Worm (Caenorhabditis elegans) whole organism, L3 larva: Measurements from ENCODE around the gene che-2.

Experiments used
- R02D3.7 ChIP-seq: fragments of 150-350 bp; optimal IDR thresholded peaks from 2 replicates; lab custom pipeline; 2014; ENCODE audit warnings: missing biosample characterization, missing genetic modification characterization
- ZK546.5 ChIP-seq: sonication (generic microtip); optimal IDR thresholded peaks from 2 replicates; lab custom pipeline; 2017; ENCODE audit warnings: missing biosample characterization, missing genetic modification characterization
- ceh-28 ChIP-seq: fragments of 150-350 bp; optimal IDR thresholded peaks from 2 replicates; lab custom pipeline; 2014; ENCODE audit warnings: missing biosample characterization, missing genetic modification reagents, missing genetic modification characterization
- ceh-9 ChIP-seq: sonication (generic microtip); optimal IDR thresholded peaks from 2 replicates; lab custom pipeline; 2018; ENCODE audit warnings: missing biosample characterization, missing genetic modification characterization
- egl-5 ChIP-seq: fragments of 150-350 bp; optimal IDR thresholded peaks from 2 replicates; lab custom pipeline; 2017; ENCODE audit warnings: missing biosample characterization, missing genetic modification reagents, missing genetic modification characterization, inconsistent platforms
- elt-1 ChIP-seq: fragments of 150-350 bp; optimal IDR thresholded peaks from 2 replicates; lab custom pipeline; 2014; ENCODE audit warnings: missing biosample characterization, missing genetic modification characterization
- elt-2 ChIP-seq: sonication (generic microtip); optimal IDR thresholded peaks from 2 replicates; lab custom pipeline; 2016; ENCODE audit warnings: missing genetic modification reagents, mild to moderate bottlenecking, missing genetic modification characterization, missing compliant biosample characterization
- elt-3 ChIP-seq, 3 experiments: fragments of 150-350 bp in 1 of 3; sonication (generic microtip) in 2 of 3; optimal IDR thresholded peaks; 2 replicates in 2 of 3; 4 replicates in 1 of 3; lab custom pipeline; 2014 to 2017; ENCODE audit warnings: missing biosample characterization in 3 of 3, missing genetic modification characterization in 3 of 3
- eor-1 ChIP-seq, 2 experiments: fragments of 150-350 bp; optimal IDR thresholded peaks; 2 replicates each; lab custom pipeline; 2014 to 2018; ENCODE audit warnings: missing biosample characterization in 2 of 2, missing genetic modification characterization in 2 of 2
- fkh-2 ChIP-seq: fragments of 150-350 bp; optimal IDR thresholded peaks from 2 replicates; lab custom pipeline; 2014; ENCODE audit warnings: missing biosample characterization, missing genetic modification reagents, missing genetic modification characterization
- fos-1 ChIP-seq: fragments of 150-350 bp; optimal IDR thresholded peaks from 2 replicates; lab custom pipeline; 2014; ENCODE audit warnings: missing biosample characterization, missing genetic modification characterization
- hmg-11 ChIP-seq: sonication (generic microtip); optimal IDR thresholded peaks from 2 replicates; lab custom pipeline; 2016; ENCODE audit warnings: missing genetic modification characterization, missing compliant biosample characterization
- jun-1 ChIP-seq: fragments of 150-350 bp; optimal IDR thresholded peaks from 2 replicates; lab custom pipeline; 2014; ENCODE audit warnings: missing biosample characterization, missing genetic modification reagents, missing genetic modification characterization
- lin-15B ChIP-seq: fragments of 150-350 bp; optimal IDR thresholded peaks from 2 replicates; lab custom pipeline; 2014; ENCODE audit warnings: missing biosample characterization, missing genetic modification characterization
- lin-39 ChIP-seq: fragments of 150-350 bp; optimal IDR thresholded peaks from 2 replicates; lab custom pipeline; 2018; ENCODE audit warnings: missing biosample characterization, missing genetic modification reagents, missing genetic modification characterization
- lsy-12 ChIP-seq: sonication (generic microtip); optimal IDR thresholded peaks from 2 replicates; lab custom pipeline; 2016; ENCODE audit warnings: mild to moderate bottlenecking, missing genetic modification characterization, missing compliant biosample characterization
- mdl-1 ChIP-seq: fragments of 150-350 bp; optimal IDR thresholded peaks from 2 replicates; lab custom pipeline; 2014; ENCODE audit warnings: missing biosample characterization, missing genetic modification characterization
- nhr-11 ChIP-seq: fragments of 150-350 bp; optimal IDR thresholded peaks from 2 replicates; lab custom pipeline; 2014; ENCODE audit warnings: missing biosample characterization, missing genetic modification characterization
- nhr-23 ChIP-seq: fragments of 150-350 bp; optimal IDR thresholded peaks from 2 replicates; lab custom pipeline; 2014; ENCODE audit warnings: missing biosample characterization, missing genetic modification reagents, missing genetic modification characterization
- nhr-237 ChIP-seq: fragments of 150-350 bp; optimal IDR thresholded peaks from 2 replicates; lab custom pipeline; 2014; ENCODE audit warnings: missing biosample characterization, missing genetic modification characterization
- nhr-25 ChIP-seq: sonication (generic microtip); optimal IDR thresholded peaks from 2 replicates; lab custom pipeline; 2017; ENCODE audit warnings: missing biosample characterization, missing genetic modification characterization
- nhr-43 ChIP-seq: sonication (generic microtip); optimal IDR thresholded peaks from 2 replicates; lab custom pipeline; 2016; ENCODE audit warnings: mild to moderate bottlenecking, missing genetic modification characterization, missing compliant biosample characterization; ENCODE audit not compliant: poor library complexity, severe bottlenecking
- nhr-67 ChIP-seq: fragments of 150-350 bp; optimal IDR thresholded peaks from 2 replicates; lab custom pipeline; 2014; ENCODE audit warnings: missing biosample characterization, missing genetic modification characterization
- nhr-77 ChIP-seq: fragments of 150-350 bp; optimal IDR thresholded peaks from 2 replicates; lab custom pipeline; 2014; ENCODE audit warnings: missing biosample characterization, missing genetic modification characterization
- pha-4 ChIP-seq: fragments of 150-350 bp; optimal IDR thresholded peaks from 2 replicates; lab custom pipeline; 2014; ENCODE audit warnings: missing biosample characterization, missing genetic modification reagents, missing genetic modification characterization
- pqm-1 ChIP-seq: fragments of 150-350 bp; optimal IDR thresholded peaks from 2 replicates; lab custom pipeline; 2017; ENCODE audit warnings: missing biosample characterization, missing genetic modification characterization, inconsistent platforms
- sea-2 ChIP-seq: fragments of 150-350 bp; sonication (generic microtip); optimal IDR thresholded peaks from 4 replicates; lab custom pipeline; 2014; ENCODE audit warnings: missing biosample characterization, missing genetic modification reagents, missing genetic modification characterization
- skn-1 ChIP-seq: fragments of 150-350 bp; optimal IDR thresholded peaks from 2 replicates; lab custom pipeline; 2014; ENCODE audit warnings: missing biosample characterization, missing genetic modification characterization
- tbx-2 ChIP-seq: sonication (generic microtip); optimal IDR thresholded peaks from 2 replicates; lab custom pipeline; 2016; ENCODE audit warnings: mild to moderate bottlenecking, missing genetic modification characterization, missing compliant biosample characterization
- unc-39 ChIP-seq: sonication (generic microtip); optimal IDR thresholded peaks from 4 replicates; lab custom pipeline; 2017; ENCODE audit warnings: missing biosample characterization, missing genetic modification characterization
- unc-62 ChIP-seq: fragments of 150-350 bp; sonication (generic microtip); optimal IDR thresholded peaks from 4 replicates; lab custom pipeline; 2014; ENCODE audit warnings: missing biosample characterization, missing genetic modification reagents, missing genetic modification characterization
- ztf-11 ChIP-seq: fragments of 150-350 bp; optimal IDR thresholded peaks from 2 replicates; lab custom pipeline; 2014; ENCODE audit warnings: missing biosample characterization, missing genetic modification characterization

che-2 gene

DNA sequence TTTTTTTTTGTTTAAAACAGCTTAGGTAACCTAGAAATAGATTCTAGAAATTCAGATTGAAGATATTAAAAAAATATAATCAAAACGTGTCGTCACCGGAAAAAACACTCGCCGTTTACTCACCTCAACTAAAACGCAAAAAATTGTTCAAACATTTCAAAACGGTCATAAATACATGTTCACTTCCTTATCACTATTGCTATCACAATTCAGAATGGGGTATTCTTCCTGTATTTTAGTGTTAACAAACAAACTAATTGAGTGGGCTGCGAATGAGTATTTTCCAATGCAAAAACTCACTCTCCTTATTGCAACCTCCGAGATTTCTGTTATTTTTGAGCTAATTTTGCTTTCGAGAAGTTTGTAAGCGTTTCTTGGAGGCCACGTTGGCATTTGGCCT is 31.4 kb upstream of the che-2 start, which contains the start of gene F52D1.2:
F52D1.2 (minus strand) TSS at position 393 of the 400 bp plus-strand sequence.
- TF ChIP-seq elt-2 (peak; percentile 57), nhr-23 (no peak), skn-1 (tag; lab: Kevin White, UChicago) (no peak), R02D3.7 (no peak), unc-39 (tag; lab: Kevin White, UChicago) (no peak), egl-5 (tag; lab: Kevin White, UChicago) (no peak), ZK546.5 (no peak), pqm-1 (tag; lab: Kevin White, UChicago) (peak; percentile 41)

DNA sequence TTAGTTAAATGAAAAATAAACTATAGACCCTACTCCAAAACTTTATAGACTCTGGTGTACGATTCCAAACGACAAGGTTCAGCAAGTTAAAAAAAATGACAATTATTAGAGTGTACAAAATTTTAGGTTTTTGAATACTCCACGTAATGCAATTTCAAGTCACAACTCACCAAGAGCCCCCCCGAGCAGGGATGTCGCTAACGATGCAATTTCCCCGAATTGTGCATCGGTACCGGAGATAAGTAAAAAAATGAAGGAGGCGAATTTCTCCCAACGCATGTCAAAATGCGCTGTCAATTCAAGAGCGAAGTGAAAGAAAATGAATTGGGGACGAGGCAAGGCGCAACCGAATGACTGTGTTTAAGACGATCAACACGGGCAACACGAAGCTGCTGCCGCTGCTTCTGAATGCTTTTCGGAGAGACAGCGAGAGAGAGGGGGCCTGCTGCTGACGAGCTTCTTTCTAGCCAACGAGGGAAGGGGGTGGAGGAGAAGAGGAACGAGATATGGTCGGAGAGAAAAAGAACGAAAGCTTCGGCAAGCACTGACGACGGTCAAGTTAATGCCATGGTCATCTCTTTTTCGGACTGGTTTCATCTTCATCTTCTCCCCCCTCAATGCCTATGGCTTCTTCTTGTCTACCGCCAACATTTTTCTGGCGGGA is 24.0 kb upstream of the che-2 start, which contains the start of gene abu-12:
abu-12 (minus strand) TSS at position 472 of the 664 bp plus-strand sequence.
- TF ChIP-seq ceh-9 (tag; lab: Kevin White, UChicago) = no peak
- no peak for TF ChIP-seq fos-1 (tag; lab: Kevin White, UChicago)
- TF ChIP-seq pha-4 = no peak
- TF ChIP-seq nhr-25 (tag; lab: Kevin White, UChicago) = peak; percentile 55
- TF ChIP-seq nhr-67 (tag; lab: Kevin White, UChicago) = no peak

DNA sequence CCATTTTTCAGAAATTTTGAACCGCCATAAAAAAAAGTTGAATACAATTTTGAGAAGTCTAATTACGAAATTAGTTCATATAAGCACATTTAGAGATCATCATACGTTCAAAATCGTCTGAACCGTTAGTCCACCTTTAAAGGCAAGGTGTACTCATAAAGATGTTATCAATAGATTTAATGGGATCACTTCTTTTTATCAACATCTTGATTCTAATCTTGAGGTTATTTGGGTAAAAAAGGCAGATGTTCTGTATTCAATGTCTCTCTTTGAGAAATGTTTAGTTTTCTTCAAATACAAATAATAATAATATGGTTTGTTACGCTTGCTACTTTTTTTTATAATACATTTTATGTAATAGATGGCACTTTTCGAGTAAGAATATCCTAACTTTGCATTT is 21.9 kb upstream of the che-2 start:
- TF ChIP-seq elt-1 (tag; lab: Kevin White, UChicago) (peak; percentile 86), ceh-28 (tag; lab: Kevin White, UChicago) (no peak)

DNA sequence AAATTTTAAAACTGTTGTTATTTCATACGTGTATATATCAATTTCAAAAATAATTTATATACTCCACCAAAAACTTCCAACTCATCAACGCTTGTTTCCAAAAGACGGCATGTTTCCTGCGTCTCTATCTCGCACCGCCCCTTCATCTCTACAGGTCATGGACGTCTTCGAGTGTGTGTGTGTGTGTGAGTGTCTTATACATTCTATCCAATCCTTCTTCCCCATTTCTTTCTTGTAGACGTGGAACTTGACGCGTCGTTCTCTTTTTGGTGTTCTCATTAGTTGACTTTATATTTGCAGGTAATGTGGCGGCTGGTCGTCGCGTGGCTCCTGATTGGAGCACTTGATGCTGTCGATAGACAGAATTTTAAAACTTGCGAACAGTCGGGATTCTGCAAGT is 20.9 kb upstream of the che-2 start, which contains the start of gene aagr-4:
aagr-4 (plus strand) TSS at position 301 of the 400 bp plus-strand sequence.
- TF ChIP-seq nhr-23 (peak; percentile 44), nhr-77 (tag; lab: Kevin White, UChicago) (no peak), nhr-237 (tag; lab: Kevin White, UChicago) (no peak), elt-3 (tag; optimal IDR thresholded peaks at IDR 0.05; lab: Kevin White, UChicago) (peak in 1 of 3 experiments; percentile 23), nhr-43 (tag; lab: Kevin White, UChicago) (no peak), egl-5 (tag; lab: Kevin White, UChicago) (no peak)

DNA sequence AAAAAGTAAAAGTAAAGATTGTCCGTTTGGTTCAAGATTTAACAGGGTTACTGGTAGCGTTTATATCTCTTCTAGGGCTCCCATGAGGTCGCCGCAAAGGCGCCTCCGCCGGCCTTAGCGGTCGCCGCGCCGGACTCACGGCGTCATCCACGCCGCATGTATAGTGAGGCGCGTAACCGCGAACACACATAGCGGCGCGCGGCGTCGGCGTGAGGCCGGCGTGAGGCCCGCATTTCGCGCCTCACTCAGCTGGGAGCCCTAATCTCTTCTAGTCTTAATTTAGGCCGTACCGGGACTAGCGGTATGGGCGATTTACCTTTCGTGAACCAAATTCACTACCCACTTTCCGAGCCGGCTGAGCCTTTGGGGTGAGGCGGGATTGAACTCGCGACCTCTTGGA is 19.6 kb upstream of the che-2 start:
- TF ChIP-seq ZK546.5 = no peak
- no peak for TF ChIP-seq nhr-77 (tag; lab: Kevin White, UChicago)
- no peak for TF ChIP-seq lin-15B (tag; lab: Kevin White, UChicago)
- no peak for TF ChIP-seq tbx-2 (tag; lab: Kevin White, UChicago)
- TF ChIP-seq lsy-12 (tag; lab: Kevin White, UChicago) = no peak
- TF ChIP-seq elt-3 (tag; optimal IDR thresholded peaks at IDR 0.05; lab: Kevin White, UChicago) = no peak
- TF ChIP-seq elt-2 = no peak
- no peak for TF ChIP-seq fos-1 (tag; lab: Kevin White, UChicago)
- no peak for TF ChIP-seq pha-4
- TF ChIP-seq lin-39 (tag; lab: Kevin White, UChicago) = no peak
- no peak for TF ChIP-seq ztf-11 (tag; lab: Kevin White, UChicago)
- TF ChIP-seq mdl-1 (tag; lab: Kevin White, UChicago) = no peak
- TF ChIP-seq nhr-11 (tag; lab: Kevin White, UChicago) = no peak
- TF ChIP-seq hmg-11 (tag; lab: Kevin White, UChicago) = no peak
- no peak for TF ChIP-seq jun-1 (tag; lab: Kevin White, UChicago)

DNA sequence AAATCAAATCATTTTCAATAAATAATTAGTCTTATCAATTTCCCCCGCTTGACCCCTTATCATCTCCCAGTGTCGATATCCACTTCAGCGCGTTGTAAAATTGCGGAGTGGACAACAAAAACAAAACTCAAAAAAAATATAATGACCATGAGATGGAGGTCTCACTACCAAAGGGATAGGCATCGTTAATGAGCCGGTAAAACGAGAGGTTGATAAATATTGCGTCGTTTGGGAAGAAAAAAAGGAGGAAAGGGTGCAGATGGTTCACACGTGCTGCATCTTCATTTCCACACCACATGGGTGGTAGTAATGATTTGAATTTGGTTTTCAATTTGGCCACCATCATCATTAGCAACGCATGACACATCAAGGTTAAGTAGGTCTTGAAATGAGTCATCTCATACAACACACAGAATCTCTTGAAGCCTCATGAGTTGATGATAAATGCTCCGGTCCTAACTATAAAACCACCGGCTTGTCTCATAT is 13.9 kb upstream of the che-2 start:
- TF ChIP-seq sea-2 (GFP tag; lab: Kevin White, UChicago) (no peak), eor-1 (tag; optimal IDR thresholded peaks at IDR 0.05; lab: Kevin White, UChicago) (no peak), nhr-237 (tag; lab: Kevin White, UChicago) (no peak), ceh-9 (tag; lab: Kevin White, UChicago) (no peak), lin-39 (tag; lab: Kevin White, UChicago) (no peak), jun-1 (tag; lab: Kevin White, UChicago) (no peak), lin-15B (tag; lab: Kevin White, UChicago) (no peak), fkh-2 (tag; lab: Kevin White, UChicago) (no peak), ceh-28 (tag; lab: Kevin White, UChicago) (no peak), elt-1 (tag; lab: Kevin White, UChicago) (no peak), unc-62 (GFP tag; lab: Kevin White, UChicago) (no peak)
